Fruit fly (Drosophila melanogaster): ENCODE data around the gene Leash.

The Leash gene

DNA sequence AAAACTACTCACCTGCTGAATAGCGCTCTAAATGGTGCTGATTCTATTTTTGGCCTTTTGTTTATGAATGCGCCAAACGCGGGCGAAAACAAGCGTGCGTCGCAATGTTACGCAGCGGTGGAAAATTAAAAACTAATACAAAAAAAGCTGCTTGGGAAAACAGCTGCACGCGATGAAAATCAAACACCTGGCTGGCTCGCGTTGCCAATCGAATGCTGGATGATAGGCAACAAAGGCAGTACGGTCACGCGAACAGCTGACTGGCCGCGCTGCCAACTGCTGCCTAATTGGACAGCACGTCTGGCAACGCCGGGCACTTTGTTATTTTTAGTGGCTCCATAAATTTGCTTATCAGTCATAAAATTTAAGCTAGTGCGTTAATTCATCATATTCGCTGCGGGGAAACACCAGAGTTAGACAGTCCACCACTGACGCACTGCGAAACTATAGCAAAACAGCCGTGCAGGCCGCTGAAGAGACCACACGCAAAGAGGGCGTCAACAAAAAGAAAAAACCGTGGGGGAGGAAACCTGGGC is 16.8 kb upstream of the Leash start, which contains the start of the genes SelR and Tsp86D:
Gene SelR (minus strand): TSS at position 216 of the 536 bp plus-strand sequence.
Gene Tsp86D (plus strand): TSS at position 282 of the 536 bp plus-strand sequence.
- TF ChIP-seq CG32121 (GFP tag; IDR thresholded peaks at IDR 0.05) (0 out of 2 replicates have a peak, but pooled peaks have one; percentile 9), CG15710 (tag; optimal IDR thresholded peaks at IDR 0.05) (no peak), Snoo (tag; optimal IDR thresholded peaks at IDR 0.05) (no peak), rn (GFP tag; IDR thresholded peaks at IDR 0.05) (no peak)

DNA sequence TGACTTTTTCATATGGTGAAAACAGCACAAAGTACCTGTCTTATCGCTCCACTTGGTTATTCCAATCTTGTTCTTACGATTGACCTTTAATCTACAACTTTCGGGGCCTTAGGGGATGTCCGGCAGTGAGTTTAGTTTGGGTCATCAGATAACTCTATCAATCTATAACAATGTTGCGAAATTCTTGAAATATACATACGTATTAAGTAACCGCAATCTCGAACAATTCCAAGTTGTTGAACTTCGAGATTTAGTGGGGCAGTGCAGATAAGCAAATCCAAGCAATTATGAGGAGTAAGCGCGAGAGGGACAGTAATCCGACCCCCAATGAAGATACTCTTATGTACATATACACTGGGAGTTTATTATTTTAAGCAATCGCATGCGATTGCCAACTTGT is 14.8 kb upstream of the Leash start:
- TF ChIP-seq EcR (GFP tag; optimal IDR thresholded peaks at IDR 0.05), result peak; percentile 12
- TF ChIP-seq rn (GFP tag; IDR thresholded peaks at IDR 0.05), result no peak

DNA sequence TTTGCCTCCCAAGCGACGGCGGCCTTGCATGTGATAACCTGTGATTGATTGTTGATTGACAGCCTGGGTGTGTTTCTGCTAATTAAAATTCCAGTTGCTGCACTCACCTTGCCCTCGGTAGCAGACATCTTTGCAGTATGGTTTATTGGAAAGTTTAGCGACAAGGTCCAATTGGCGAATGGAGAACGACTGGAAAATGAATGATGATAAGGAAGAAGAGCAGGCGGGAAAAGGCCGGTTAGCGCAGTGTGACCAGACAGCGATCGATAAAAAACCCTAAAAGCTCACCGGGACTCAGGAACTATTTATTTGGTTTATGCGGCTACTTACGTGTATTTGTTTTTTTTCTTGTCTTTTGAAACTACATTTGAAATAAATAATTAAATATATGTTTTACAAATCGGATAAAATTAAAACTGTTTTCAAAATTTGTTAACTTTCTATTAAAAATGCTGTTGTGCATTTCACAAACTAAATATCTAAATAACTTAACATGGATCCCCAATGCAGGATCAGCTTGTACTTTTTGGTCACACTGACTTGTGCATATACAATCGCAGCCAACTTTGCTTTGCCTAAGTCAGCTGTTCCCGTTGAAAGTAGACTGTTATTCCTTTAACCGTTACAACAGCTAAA is 13.1 kb upstream of the Leash start, which contains the start of gene Fdh:
Gene Fdh (minus strand): TSS at position 234 of the 636 bp plus-strand sequence.
- TF ChIP-seq CG15710 (tag; optimal IDR thresholded peaks at IDR 0.05) (peak; percentile 64), CG17806 (tag; optimal IDR thresholded peaks at IDR 0.05) (peak; percentile 40), CG32121 (GFP tag; IDR thresholded peaks at IDR 0.05) (0 out of 2 replicates have a peak, but pooled peaks have one; percentile 13), CG10348 (GFP tag; IDR thresholded peaks at IDR 0.05) (no peak), CG9948 (tag; optimal IDR thresholded peaks at IDR 0.05) (peak; percentile 31), Snoo (tag; optimal IDR thresholded peaks at IDR 0.05) (peak; percentile 46), CG8301 (tag; optimal IDR thresholded peaks at IDR 0.05) (peak; percentile 46), CG4496 (GFP tag; IDR thresholded peaks at IDR 0.05) (peak; percentile 55; the same call in 2 of the 3 replicates), CG8159 (tag; optimal IDR thresholded peaks at IDR 0.05) (peak; percentile 64), EcR (GFP tag; optimal IDR thresholded peaks at IDR 0.05) (no peak), D1 (tag; optimal IDR thresholded peaks at IDR 0.05) (no peak), Pif1A (GFP tag; optimal IDR thresholded peaks at IDR 0.05) (no peak), CG34367 (tag; optimal IDR thresholded peaks at IDR 0.05) (no peak), gl (tag; optimal IDR thresholded peaks at IDR 0.05) (no peak), CG14655 (GFP tag; optimal IDR thresholded peaks at IDR 0.05) (no peak), Ets98B (GFP tag; IDR thresholded peaks at IDR 0.05) (peak; percentile 31; the same call in 1 of the 2 replicates), CG13204 (GFP tag; optimal IDR thresholded peaks at IDR 0.05) (no peak), Pif1B (GFP tag; optimal IDR thresholded peaks at IDR 0.05) (peak; percentile 38)

DNA sequence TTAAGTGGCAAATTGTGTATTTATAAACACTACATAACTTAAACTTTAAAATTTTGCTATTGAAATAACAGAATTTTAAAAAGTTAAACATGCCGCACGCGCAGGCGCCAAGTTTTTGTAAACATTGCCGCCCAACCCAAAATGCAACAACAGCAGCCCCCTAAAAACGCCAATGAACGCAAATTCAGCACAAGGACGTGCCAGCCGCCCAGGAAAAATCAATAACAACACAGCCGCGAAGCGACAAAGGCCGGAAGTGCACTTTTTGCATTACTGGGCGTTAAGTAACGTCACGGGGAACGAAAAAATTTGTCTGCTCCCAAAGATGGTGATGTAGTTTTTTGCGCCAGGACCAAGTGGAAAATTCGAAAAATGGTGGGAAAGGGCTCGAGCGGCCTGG is 12.5 kb upstream of the Leash start, which contains the start of gene CG4596:
Gene CG4596 (plus strand): TSS at position 219 of the 400 bp plus-strand sequence.
- TF ChIP-seq rn (GFP tag; IDR thresholded peaks at IDR 0.05), result no peak

DNA sequence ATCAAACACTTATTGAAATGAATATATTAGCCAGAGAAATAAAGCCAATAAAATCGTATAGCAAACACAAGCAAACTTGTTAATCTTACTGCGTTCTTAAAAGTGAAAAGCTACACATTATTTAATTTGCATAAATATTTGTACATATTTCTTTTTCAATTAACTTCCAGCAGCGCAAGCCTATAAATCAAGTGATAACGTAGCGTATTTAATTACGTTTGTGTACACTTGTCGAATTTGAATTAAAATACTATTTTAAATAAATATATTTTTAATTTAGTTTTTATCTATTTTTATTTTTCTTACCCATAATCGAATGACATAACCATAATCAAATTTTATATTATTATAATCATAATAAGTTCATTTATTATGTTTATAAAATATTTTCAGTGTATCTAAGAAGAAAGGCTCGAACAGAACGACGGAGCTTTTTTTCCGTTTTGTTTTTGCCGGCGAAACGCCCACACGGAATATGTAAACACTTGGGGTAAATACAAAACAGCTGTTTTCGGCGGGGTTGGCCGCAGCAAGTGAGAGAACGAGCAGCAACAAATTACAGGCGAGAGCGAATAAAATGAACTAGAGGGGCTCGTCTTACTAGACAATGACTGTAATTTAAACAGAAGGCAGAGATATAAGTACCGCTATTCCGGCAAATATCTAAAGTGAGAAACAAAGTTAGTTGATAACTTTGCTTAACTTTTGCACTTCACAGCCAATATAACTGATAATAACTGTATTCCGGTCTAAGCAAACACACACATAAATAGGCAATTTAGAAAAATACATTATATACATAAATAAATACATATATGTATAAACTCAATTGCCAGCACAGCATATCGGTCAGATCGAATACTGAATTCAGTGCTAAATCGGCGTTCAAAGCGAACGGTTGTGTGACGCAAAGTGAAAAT is 9.6 kb upstream of the Leash start, which contains the start of gene Sodh2:
Gene Sodh2 (plus strand): TSS at position 870 of the 920 bp plus-strand sequence.
- no peak for TF ChIP-seq CG34367 (tag; optimal IDR thresholded peaks at IDR 0.05)
- TF ChIP-seq CG9948 (tag; optimal IDR thresholded peaks at IDR 0.05), result peak; percentile 61
- TF ChIP-seq Ets98B (GFP tag; IDR thresholded peaks at IDR 0.05), result peak; percentile 90
- peak; percentile 82 for TF ChIP-seq CG32121 (GFP tag; IDR thresholded peaks at IDR 0.05)
- peak; percentile 91 for TF ChIP-seq fd96Ca (GFP tag; IDR thresholded peaks at IDR 0.05)
- peak; percentile 50 for TF ChIP-seq CG17806 (tag; optimal IDR thresholded peaks at IDR 0.05)
- peak; percentile 33 for TF ChIP-seq CG8301 (tag; optimal IDR thresholded peaks at IDR 0.05)
- TF ChIP-seq CG8159 (tag; optimal IDR thresholded peaks at IDR 0.05), result peak; percentile 73
- TF ChIP-seq rn (GFP tag; IDR thresholded peaks at IDR 0.05), result peak; percentile 36; the same call in 1 of the 2 replicates
- peak; percentile 17 for TF ChIP-seq gl (tag; optimal IDR thresholded peaks at IDR 0.05)
- TF ChIP-seq CG10348 (GFP tag; IDR thresholded peaks at IDR 0.05), result peak; percentile 71
- peak; percentile 64 for TF ChIP-seq Snoo (tag; optimal IDR thresholded peaks at IDR 0.05)
- TF ChIP-seq D1 (tag; optimal IDR thresholded peaks at IDR 0.05), result peak; percentile 82
- TF ChIP-seq CG4496 (GFP tag; IDR thresholded peaks at IDR 0.05), result peak; percentile 88
- TF ChIP-seq CG13204 (GFP tag; optimal IDR thresholded peaks at IDR 0.05), result peak; percentile 13
- TF ChIP-seq EcR (GFP tag; optimal IDR thresholded peaks at IDR 0.05), result no peak
- peak; percentile 61 for TF ChIP-seq CG14655 (GFP tag; optimal IDR thresholded peaks at IDR 0.05)
- peak; percentile 50 for TF ChIP-seq CG12605 (GFP tag; IDR thresholded peaks at IDR 0.05)
- peak; percentile 53 for TF ChIP-seq CG15710 (tag; optimal IDR thresholded peaks at IDR 0.05)
- peak; percentile 64 for TF ChIP-seq Pif1A (GFP tag; optimal IDR thresholded peaks at IDR 0.05)
- peak; percentile 62 for TF ChIP-seq Pif1B (GFP tag; optimal IDR thresholded peaks at IDR 0.05)

DNA sequence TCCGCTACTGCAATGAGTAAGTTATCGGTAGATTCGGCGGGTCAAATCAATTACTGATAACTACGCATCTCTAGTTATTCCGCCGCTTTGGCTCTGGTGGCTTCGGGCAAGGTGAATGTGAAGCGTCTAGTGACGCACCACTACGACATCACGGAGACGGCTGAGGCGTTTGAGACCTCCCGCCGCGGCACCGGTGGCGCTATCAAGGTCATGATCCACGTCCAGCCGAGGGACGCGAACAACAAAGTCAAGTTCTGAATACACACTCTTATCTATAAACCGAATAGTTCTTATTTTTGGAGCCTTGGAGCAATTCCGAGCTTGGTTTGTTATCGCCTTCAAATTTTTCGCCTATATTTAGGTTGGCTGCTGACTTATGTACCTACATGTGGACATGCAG is 7.5 kb upstream of the Leash start:
- TF ChIP-seq CG17806 (tag; optimal IDR thresholded peaks at IDR 0.05) (no peak), Snoo (tag; optimal IDR thresholded peaks at IDR 0.05) (no peak), CG9948 (tag; optimal IDR thresholded peaks at IDR 0.05) (no peak), Pif1B (GFP tag; optimal IDR thresholded peaks at IDR 0.05) (no peak), fd96Ca (GFP tag; IDR thresholded peaks at IDR 0.05) (no peak), D1 (tag; optimal IDR thresholded peaks at IDR 0.05) (no peak)
